Worm (Caenorhabditis elegans): ENCODE measurements around the gene T02C1.1.

ce11 chrIII:9201977-9202376 is 45.3 kb upstream of the T02C1.1 start:
- TF ChIP-seq ceh-6 (GFP tag; optimal IDR thresholded peaks at IDR 0.05) (no peak), sox-2 (GFP tag; IDR thresholded peaks at IDR 0.05) (no peak), nfya-1 (tag; optimal IDR thresholded peaks at IDR 0.05) (no peak), F13H6.1 (tag; optimal IDR thresholded peaks at IDR 0.05) (no peak), pqm-1 (tag; optimal IDR thresholded peaks at IDR 0.05) (no peak), nhr-232 (tag; optimal IDR thresholded peaks at IDR 0.05) (no peak), elt-2 (tag; optimal IDR thresholded peaks at IDR 0.05) (no peak), fkh-10 (GFP tag; optimal IDR thresholded peaks at IDR 0.05) (no peak), C38D4.7 (GFP tag; optimal IDR thresholded peaks at IDR 0.05) (no peak), nhr-11 (tag; optimal IDR thresholded peaks at IDR 0.05) (no peak), ztf-16 (tag; optimal IDR thresholded peaks at IDR 0.05) (no peak), sdc-2 (tag; optimal IDR thresholded peaks at IDR 0.05) (no peak)

Data from whole organism, late embryonic.